Fruit fly (Drosophila melanogaster) whole organism, embryonic: ENCODE data around the gene CG12206.
A peak's percentile ranks its signal among the peaks of the same experiment; 100 is the strongest.

Experiments
- Asciz ChIP-seq: fragments of 200-800 bp; sonication (Bioruptor generic); optimal IDR thresholded peaks from 2 replicates; lab custom pipeline; 2017; ENCODE audit warnings: missing biosample characterization, mild to moderate bottlenecking, missing genetic modification characterization, missing genetic modification reagents
- BtbVII ChIP-seq: fragments of 200-800 bp; sonication (Bioruptor generic); optimal IDR thresholded peaks from 3 replicates; lab custom pipeline; 2017; ENCODE audit warnings: missing biosample characterization, mild to moderate bottlenecking, missing genetic modification characterization
- CG10209 ChIP-seq: fragments of 200-800 bp; sonication (Bioruptor generic); optimal IDR thresholded peaks from 3 replicates; lab custom pipeline; 2017; ENCODE audit warnings: missing biosample characterization, mild to moderate bottlenecking, missing genetic modification characterization, missing genetic modification reagents
- CG10267 ChIP-seq: fragments of 200-800 bp; sonication (Bioruptor generic); optimal IDR thresholded peaks from 2 replicates; lab custom pipeline; 2018; ENCODE audit warnings: missing biosample characterization, mild to moderate bottlenecking, missing genetic modification characterization, moderate library complexity
- CG10321 ChIP-seq: fragments of 200-800 bp; sonication (Bioruptor generic); IDR thresholded peaks from 2 replicates; pipeline ENCODE4 v1.3.6; 2022; ENCODE audit warnings: missing biosample characterization, missing genetic modification characterization
- CG10959 ChIP-seq: fragments of 200-800 bp; sonication (Bioruptor generic); IDR thresholded peaks from 2 replicates; pipeline ENCODE4 v1.3.6; 2022; ENCODE audit warnings: missing biosample characterization, missing genetic modification characterization
- CG11695 ChIP-seq: fragments of 200-800 bp; sonication (Bioruptor generic); IDR thresholded peaks from 3 replicates; pipeline ENCODE4 v1.3.6; 2022; ENCODE audit warnings: missing biosample characterization, missing genetic modification characterization
- CG13123 ChIP-seq: fragments of 200-800 bp; sonication (Bioruptor generic); optimal IDR thresholded peaks from 2 replicates; lab custom pipeline; 2016; ENCODE audit warnings: missing biosample characterization, missing genetic modification characterization
- CG13296 ChIP-seq: fragments of 200-800 bp; sonication (Bioruptor generic); optimal IDR thresholded peaks from 3 replicates; lab custom pipeline; 2018; ENCODE audit warnings: missing biosample characterization, mild to moderate bottlenecking, missing genetic modification characterization
- CG15011 ChIP-seq: fragments of 200-800 bp; sonication (Bioruptor generic); optimal IDR thresholded peaks from 3 replicates; lab custom pipeline; 2018; ENCODE audit warnings: missing biosample characterization, mild to moderate bottlenecking, missing genetic modification characterization
- CG16863 ChIP-seq: fragments of 200-800 bp; sonication (Bioruptor generic); optimal IDR thresholded peaks from 3 replicates; lab custom pipeline; 2016; ENCODE audit warnings: missing biosample characterization, missing genetic modification characterization
- CG17328 ChIP-seq: fragments of 200-800 bp; sonication (Bioruptor generic); IDR thresholded peaks from 2 replicates; pipeline ENCODE4 v1.3.6; 2022; ENCODE audit warnings: missing biosample characterization, missing genetic modification characterization
- CG17612 ChIP-seq: fragments of 200-800 bp; sonication (Bioruptor generic); IDR thresholded peaks from 2 replicates; pipeline ENCODE4 v1.3.6; 2022; ENCODE audit warnings: missing biosample characterization, missing genetic modification characterization
- CG17912 ChIP-seq: fragments of 200-800 bp; sonication (Bioruptor generic); optimal IDR thresholded peaks from 2 replicates; lab custom pipeline; 2018; ENCODE audit warnings: missing biosample characterization, mild to moderate bottlenecking, missing genetic modification characterization
- CG18262 ChIP-seq: fragments of 200-800 bp; optimal IDR thresholded peaks from 3 replicates; lab custom pipeline; 2019; ENCODE audit warnings: missing biosample characterization, mild to moderate bottlenecking, missing genetic modification characterization, moderate library complexity
- CG42726 ChIP-seq: fragments of 200-800 bp; sonication (Bioruptor generic); IDR thresholded peaks from 2 replicates; pipeline ENCODE4 v1.3.6; 2022; ENCODE audit warnings: missing biosample characterization, missing genetic modification characterization; ENCODE audit not compliant: partially characterized antibody
- CG4617 ChIP-seq: fragments of 200-800 bp; sonication (Bioruptor generic); optimal IDR thresholded peaks from 3 replicates; lab custom pipeline; 2016; ENCODE audit warnings: missing biosample characterization, missing genetic modification characterization, borderline replicate concordance
- CG7839 ChIP-seq: fragments of 200-800 bp; sonication (Bioruptor generic); optimal IDR thresholded peaks from 3 replicates; lab custom pipeline; 2018; ENCODE audit warnings: missing biosample characterization, mild to moderate bottlenecking, missing genetic modification characterization, moderate library complexity
- CG8478 ChIP-seq: fragments of >200 bp; optimal IDR thresholded peaks from 2 replicates; lab custom pipeline; 2018
- CG8765 ChIP-seq: fragments of 200-800 bp; sonication (Bioruptor generic); IDR thresholded peaks from 2 replicates; pipeline ENCODE4 v1.3.6; 2022; ENCODE audit warnings: missing biosample characterization, missing genetic modification characterization
- ERR ChIP-seq: fragments of 200-800 bp; sonication (Bioruptor generic); optimal IDR thresholded peaks from 2 replicates; lab custom pipeline; 2016; ENCODE audit warnings: missing biosample characterization, missing genetic modification characterization
- Hr3 ChIP-seq: fragments of 200-800 bp; sonication (Bioruptor generic); optimal IDR thresholded peaks from 3 replicates; lab custom pipeline; 2016; ENCODE audit warnings: missing biosample characterization, missing genetic modification characterization
- Hr78 ChIP-seq, 2 experiments: fragments of 200-800 bp in 1 of 2; fragments of >200 bp in 1 of 2; sonication (Bioruptor generic) in 1 of 2; optimal IDR thresholded peaks; 2 replicates each; lab custom pipeline; 2017 to 2019; ENCODE audit warnings: missing biosample characterization in 2 of 2, missing genetic modification characterization in 2 of 2, mild to moderate bottlenecking in 1 of 2, moderate library complexity in 1 of 2
- Optix ChIP-seq: fragments of 200-800 bp; sonication (Bioruptor generic); IDR thresholded peaks from 3 replicates; pipeline ENCODE4 v1.3.6; 2022; ENCODE audit warnings: missing biosample characterization, missing genetic modification characterization
- Pdp1 ChIP-seq, 2 experiments: fragments of 200-800 bp; sonication (Bioruptor generic); optimal IDR thresholded peaks; 3 replicates each; lab custom pipeline; 2016; ENCODE audit warnings: missing biosample characterization in 2 of 2, missing genetic modification characterization in 2 of 2, mild to moderate bottlenecking in 1 of 2, moderate library complexity in 1 of 2
- ase ChIP-seq: fragments of 200-800 bp; sonication (Bioruptor generic); IDR thresholded peaks from 3 replicates; pipeline ENCODE4 v1.3.6; 2022; ENCODE audit warnings: missing biosample characterization, missing genetic modification characterization
- ash1 ChIP-seq: fragments of 200-800 bp; sonication (Bioruptor generic); optimal IDR thresholded peaks from 2 replicates; lab custom pipeline; 2018; ENCODE audit warnings: missing biosample characterization, mild to moderate bottlenecking, missing genetic modification characterization
- br ChIP-seq: fragments of >200 bp; optimal IDR thresholded peaks from 2 replicates; lab custom pipeline; 2017
- cg ChIP-seq: fragments of 200-800 bp; sonication (Bioruptor generic); optimal IDR thresholded peaks from 3 replicates; lab custom pipeline; 2019; ENCODE audit warnings: missing biosample characterization, mild to moderate bottlenecking, missing genetic modification characterization, moderate library complexity
- crp ChIP-seq, 2 experiments: fragments of 200-800 bp; sonication (Bioruptor generic); optimal IDR thresholded peaks; 2 replicates in 1 of 2; 3 replicates in 1 of 2; lab custom pipeline; 2017; ENCODE audit warnings: missing biosample characterization in 2 of 2, missing genetic modification characterization in 2 of 2, mild to moderate bottlenecking in 1 of 2, moderate library complexity in 1 of 2
- dmrt11E ChIP-seq: fragments of 200-800 bp; sonication (Bioruptor generic); optimal IDR thresholded peaks from 3 replicates; lab custom pipeline; 2018; ENCODE audit warnings: missing biosample characterization, mild to moderate bottlenecking, missing genetic modification characterization, moderate library complexity
- eyg ChIP-seq: fragments of 200-800 bp; sonication (Bioruptor generic); optimal IDR thresholded peaks from 3 replicates; lab custom pipeline; 2016; ENCODE audit warnings: missing biosample characterization, missing genetic modification characterization
- gem ChIP-seq: fragments of 200-800 bp; sonication (Bioruptor generic); optimal IDR thresholded peaks from 2 replicates; lab custom pipeline; 2019; ENCODE audit warnings: missing biosample characterization, mild to moderate bottlenecking, missing genetic modification characterization, moderate library complexity
- gfzf ChIP-seq: fragments of 200-800 bp; sonication (Bioruptor generic); optimal IDR thresholded peaks from 2 replicates; lab custom pipeline; 2016; ENCODE audit warnings: missing biosample characterization, mild to moderate bottlenecking, missing genetic modification characterization, moderate library complexity
- ham ChIP-seq: fragments of 200-800 bp; sonication (Bioruptor generic); IDR thresholded peaks from 2 replicates; pipeline ENCODE4 v1.3.6; 2022; ENCODE audit warnings: missing biosample characterization, missing genetic modification characterization
- ind ChIP-seq: fragments of 200-800 bp; sonication (Bioruptor generic); optimal IDR thresholded peaks from 3 replicates; lab custom pipeline; 2016; ENCODE audit warnings: missing biosample characterization, missing genetic modification characterization
- jumu ChIP-seq: fragments of 200-800 bp; sonication (Bioruptor generic); optimal IDR thresholded peaks from 3 replicates; lab custom pipeline; 2016; ENCODE audit warnings: missing biosample characterization, missing genetic modification characterization
- lov ChIP-seq, 2 experiments: fragments of 200-800 bp in 1 of 2; fragments of >200 bp in 1 of 2; sonication (Bioruptor generic) in 1 of 2; IDR thresholded peaks in 1 of 2; optimal IDR thresholded peaks in 1 of 2; 2 replicates in 1 of 2; 3 replicates in 1 of 2; pipeline versions ENCODE4 v1.3.6 to Lab custom; 2017 to 2022; ENCODE audit warnings: missing biosample characterization in 1 of 2, missing genetic modification characterization in 1 of 2
- mirr ChIP-seq: fragments of 200-800 bp; sonication (Bioruptor generic); optimal IDR thresholded peaks from 3 replicates; lab custom pipeline; 2018; ENCODE audit warnings: missing biosample characterization, mild to moderate bottlenecking, missing genetic modification characterization
- pum ChIP-seq: fragments of 200-800 bp; sonication (Bioruptor generic); optimal IDR thresholded peaks from 2 replicates; lab custom pipeline; 2016; ENCODE audit warnings: missing biosample characterization, missing genetic modification characterization
- ro ChIP-seq: fragments of 200-800 bp; sonication (Bioruptor generic); IDR thresholded peaks from 2 replicates; pipeline ENCODE4 v1.3.6; 2022; ENCODE audit warnings: missing biosample characterization, missing genetic modification characterization
- sd ChIP-seq: fragments of 200-800 bp; sonication (Bioruptor generic); optimal IDR thresholded peaks from 3 replicates; lab custom pipeline; 2018; ENCODE audit warnings: missing biosample characterization, mild to moderate bottlenecking, missing genetic modification characterization, moderate library complexity
- sens-2 ChIP-seq: fragments of 200-800 bp; sonication (Bioruptor generic); IDR thresholded peaks from 2 replicates; pipeline ENCODE4 v1.3.6; 2022; ENCODE audit warnings: missing biosample characterization, missing genetic modification characterization
- sim ChIP-seq: fragments of 200-800 bp; sonication (Bioruptor generic); IDR thresholded peaks from 2 replicates; pipeline ENCODE4 v1.3.6; 2022; ENCODE audit warnings: missing biosample characterization, missing genetic modification characterization
- tgo ChIP-seq: fragments of 200-800 bp; sonication (Bioruptor generic); IDR thresholded peaks from 3 replicates; pipeline ENCODE4 v1.3.6; 2022; ENCODE audit warnings: missing biosample characterization, missing genetic modification characterization
- vnd ChIP-seq: fragments of 200-800 bp; sonication (Bioruptor generic); IDR thresholded peaks from 3 replicates; pipeline ENCODE4 v1.3.6; 2022; ENCODE audit warnings: missing biosample characterization, missing genetic modification characterization; ENCODE audit not compliant: partially characterized antibody
- zen ChIP-seq: fragments of 200-800 bp; sonication (Bioruptor generic); optimal IDR thresholded peaks from 3 replicates; lab custom pipeline; 2018; ENCODE audit warnings: missing biosample characterization, mild to moderate bottlenecking, missing genetic modification characterization, moderate library complexity

CG12206 gene

DNA sequence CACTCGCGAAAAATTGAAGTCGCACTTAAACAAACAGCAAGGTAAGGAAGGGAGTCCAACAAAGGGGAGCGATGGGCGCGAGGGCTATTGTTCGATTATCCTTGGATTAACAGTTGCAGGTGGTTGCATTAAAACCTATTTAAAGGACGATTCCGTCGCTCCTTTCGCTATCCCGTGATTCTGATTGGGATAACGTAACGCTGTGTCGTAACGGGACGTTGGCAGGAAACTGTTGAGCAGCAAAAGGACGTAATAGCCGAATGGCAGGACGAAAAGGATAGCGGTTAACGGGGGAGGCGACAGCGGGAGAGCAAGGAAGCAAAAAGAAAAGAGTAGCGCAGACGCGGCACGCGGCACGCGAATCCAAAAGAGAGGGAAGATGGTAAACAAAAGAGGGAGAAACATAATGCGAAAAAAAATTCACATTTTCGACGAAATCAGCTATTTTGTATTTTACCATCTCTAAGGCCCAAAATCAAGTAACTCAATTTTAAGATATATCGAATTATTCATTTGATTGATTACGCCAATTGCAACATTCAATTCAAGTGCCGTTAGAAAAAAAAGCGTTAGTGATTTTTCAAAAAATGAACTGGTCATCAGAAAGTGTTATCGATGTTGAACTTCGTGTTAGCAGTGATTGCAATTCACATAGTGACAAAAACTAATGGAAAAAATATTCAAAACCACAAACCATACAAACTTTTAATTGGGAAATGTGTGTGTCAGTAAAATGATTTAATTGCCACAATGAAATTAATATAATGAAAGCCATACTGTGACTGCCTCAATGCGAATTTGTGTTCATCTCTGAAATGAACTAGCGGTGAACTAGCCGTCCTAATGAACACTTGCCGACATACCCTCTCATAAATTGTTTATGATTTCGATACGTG is 8.0 kb upstream of the CG12206 start, which contains the start of the genes CG10804 and CG10802 (continued):
- peak; percentile 64 for TF ChIP-seq dmrt11E (tag; lab: Kevin White, UChicago)
- TF ChIP-seq cg: no peak
- TF ChIP-seq sim (GFP tag; lab: Robert Waterston, UW): peak; percentile 78
- peak; percentile 79 for TF ChIP-seq pum (GFP tag; lab: Kevin White, UChicago)
- TF ChIP-seq CG17912 (GFP tag; lab: Kevin White, UChicago): no peak
- peak; percentile 67 for TF ChIP-seq CG10267
- peak; percentile 74 for TF ChIP-seq CG13123 (GFP tag; lab: Kevin White, UChicago)
- peak; percentile 67 for TF ChIP-seq CG17328
- no peak for TF ChIP-seq mirr
- TF ChIP-seq CG15011 (GFP tag; lab: Kevin White, UChicago): no peak
- peak; percentile 69 for TF ChIP-seq CG16863 (GFP tag; lab: Kevin White, UChicago)
- TF ChIP-seq lov (optimal IDR thresholded peaks at IDR 0.05; lab: Kevin White, UChicago): no peak
- peak; percentile 64; the same call in 1 of the 3 replicates for TF ChIP-seq lov (GFP tag; IDR thresholded peaks at IDR 0.05; lab: Robert Waterston, UW)
- TF ChIP-seq Hr78 (GFP tag; optimal IDR thresholded peaks at IDR 0.05; lab: Kevin White, UChicago): no peak
- peak; percentile 22 for TF ChIP-seq BtbVII (GFP tag; lab: Kevin White, UChicago)
- TF ChIP-seq Hr3 (GFP tag; lab: Kevin White, UChicago): peak; percentile 70
- TF ChIP-seq sens-2 (GFP tag; lab: Robert Waterston, UW): peak; percentile 51; the same call in 1 of the 2 replicates
- TF ChIP-seq tgo (GFP tag; lab: Robert Waterston, UW): peak; percentile 90
- peak; percentile 72 for TF ChIP-seq CG18262
- peak; percentile 79 for TF ChIP-seq zen (tag; lab: Kevin White, UChicago)
- TF ChIP-seq crp (GFP tag; optimal IDR thresholded peaks at IDR 0.05; lab: Kevin White, UChicago): peak in 1 of 2 experiments; percentile 42
- TF ChIP-seq CG13296: peak; percentile 46
- TF ChIP-seq jumu (GFP tag; lab: Kevin White, UChicago): peak; percentile 83
- peak; percentile 58 for TF ChIP-seq ro (GFP tag; lab: Robert Waterston, UW)
- peak; percentile 46; the same call in 1 of the 2 replicates for TF ChIP-seq CG17612 (GFP tag; lab: Robert Waterston, UW)
- TF ChIP-seq CG7839 (tag; lab: Kevin White, UChicago): no peak
- TF ChIP-seq ind (GFP tag; lab: Kevin White, UChicago): peak; percentile 85
- peak; percentile 38 for TF ChIP-seq eyg (GFP tag; lab: Kevin White, UChicago)
- peak; percentile 74 for TF ChIP-seq gfzf
- peak; percentile 48 for TF ChIP-seq sd (tag; lab: Kevin White, UChicago)
- TF ChIP-seq gem (tag; lab: Kevin White, UChicago): peak; percentile 84
- peak; percentile 41 for TF ChIP-seq ERR
- TF ChIP-seq CG8765 (GFP tag; lab: Robert Waterston, UW): peak; percentile 83
- TF ChIP-seq Optix (GFP tag; lab: Robert Waterston, UW): peak; percentile 68; the same call in 1 of the 3 replicates
- no peak for TF ChIP-seq ham
- peak; percentile 57 for TF ChIP-seq CG10209
- no peak for TF ChIP-seq ash1 (GFP tag; lab: Kevin White, UChicago)
- TF ChIP-seq CG10959 (GFP tag; lab: Robert Waterston, UW): peak; percentile 63
- TF ChIP-seq CG10321 (GFP tag; lab: Robert Waterston, UW): 0 out of 2 replicates have a peak, but pooled peaks have one; percentile 9
- no peak for TF ChIP-seq br (lab: Kevin White, UChicago)
- TF ChIP-seq Asciz: no peak
- TF ChIP-seq Pdp1 (GFP tag; optimal IDR thresholded peaks at IDR 0.05; lab: Kevin White, UChicago): peak; percentile 76 to 80
- no peak for TF ChIP-seq CG8478
- peak; percentile 53 for TF ChIP-seq CG4617 (GFP tag; lab: Kevin White, UChicago)
- TF ChIP-seq CG42726 (GFP tag; lab: Robert Waterston, UW): no peak
- peak; percentile 57; the same call in 2 of the 3 replicates for TF ChIP-seq vnd (GFP tag; lab: Robert Waterston, UW)
- peak; percentile 85; the same call in 2 of the 3 replicates for TF ChIP-seq ase (GFP tag; lab: Robert Waterston, UW)
- peak; percentile 67; the same call in 2 of the 3 replicates for TF ChIP-seq CG11695 (GFP tag; lab: Robert Waterston, UW)
